Worm (Caenorhabditis elegans) whole organism, L4 larva: ENCODE measurements around the gene F59A6.11.

Source experiments
- F10B5.3 ChIP-seq: sonication (generic microtip); optimal IDR thresholded peaks from 2 replicates; lab custom pipeline; 2016; ENCODE audit warnings: mild to moderate bottlenecking, missing genetic modification characterization, missing compliant biosample characterization
- Y48G9A.11 ChIP-seq: fragments of 200-800 bp; sonication (Bioruptor generic); IDR thresholded peaks from 2 replicates; pipeline ENCODE4 v1.3.6; 2022; ENCODE audit warnings: missing genetic modification reagents, missing genetic modification characterization, missing compliant biosample characterization
- ceh-82 ChIP-seq: sonication (generic microtip); optimal IDR thresholded peaks from 2 replicates; lab custom pipeline; 2017; ENCODE audit warnings: missing biosample characterization, missing genetic modification characterization
- lin-29 ChIP-seq: fragments of 200-800 bp; sonication (Bioruptor generic); IDR thresholded peaks from 2 replicates; pipeline ENCODE4 v1.3.6; 2022; ENCODE audit warnings: missing genetic modification reagents, missing genetic modification characterization, missing compliant biosample characterization
- pqm-1 ChIP-seq: sonication (generic microtip); optimal IDR thresholded peaks from 2 replicates; lab custom pipeline; 2017; ENCODE audit warnings: missing biosample characterization, missing genetic modification characterization
- spr-3 ChIP-seq: fragments of 200-800 bp; sonication (Bioruptor generic); optimal IDR thresholded peaks from 2 replicates; lab custom pipeline; 2018; ENCODE audit warnings: mild to moderate bottlenecking, missing genetic modification characterization, missing compliant biosample characterization
- unc-130 ChIP-seq: sonication (generic microtip); optimal IDR thresholded peaks from 2 replicates; lab custom pipeline; 2016; ENCODE audit warnings: missing genetic modification reagents, missing genetic modification characterization, missing compliant biosample characterization
- unc-39 ChIP-seq: sonication (generic microtip); optimal IDR thresholded peaks from 2 replicates; lab custom pipeline; 2017; ENCODE audit warnings: missing biosample characterization, missing genetic modification characterization
- unc-62 ChIP-seq, 3 experiments: fragments of 150-350 bp in 1 of 3; sonication (generic microtip); optimal IDR thresholded peaks in 2 of 3; peaks in 1 of 3; 1 replicate in 1 of 3; 2 replicates in 2 of 3; lab custom pipeline; 2014 to 2017; ENCODE audit warnings: missing biosample characterization in 3 of 3, missing genetic modification characterization in 3 of 3, missing genetic modification reagents in 3 of 3, missing genotype in 1 of 3
- ztf-7 ChIP-seq: fragments of 150-350 bp; optimal IDR thresholded peaks from 2 replicates; lab custom pipeline; 2014; ENCODE audit warnings: missing biosample characterization, missing genetic modification characterization

- TF ChIP-seq unc-62 (GFP tag; optimal IDR thresholded peaks at IDR 0.05 in 1 of 2; lab: Kevin White, UChicago) (no peak), unc-62 (tag; optimal IDR thresholded peaks at IDR 0.05; lab: Kevin White, UChicago) (no peak), spr-3 (GFP tag; lab: Kevin White, UChicago) (no peak), ceh-82 (tag; lab: Kevin White, UChicago) (no peak), Y48G9A.11 (GFP tag; lab: Robert Waterston, UW) (no peak), unc-130 (GFP tag; lab: Kevin White, UChicago) (no peak), F10B5.3 (tag; lab: Kevin White, UChicago) (no peak), pqm-1 (tag; lab: Kevin White, UChicago) (no peak), unc-39 (no peak), lin-29 (GFP tag; lab: Robert Waterston, UW) (no peak), ztf-7 (no peak)
Observed at ce11 chrII:5039912-5040311, 41.4 kb upstream of the F59A6.11 start, which contains the start of gene golg-2.
